Fruit fly (Drosophila melanogaster): ENCODE measurements around the gene CG7131.

The CG7131 gene

DNA sequence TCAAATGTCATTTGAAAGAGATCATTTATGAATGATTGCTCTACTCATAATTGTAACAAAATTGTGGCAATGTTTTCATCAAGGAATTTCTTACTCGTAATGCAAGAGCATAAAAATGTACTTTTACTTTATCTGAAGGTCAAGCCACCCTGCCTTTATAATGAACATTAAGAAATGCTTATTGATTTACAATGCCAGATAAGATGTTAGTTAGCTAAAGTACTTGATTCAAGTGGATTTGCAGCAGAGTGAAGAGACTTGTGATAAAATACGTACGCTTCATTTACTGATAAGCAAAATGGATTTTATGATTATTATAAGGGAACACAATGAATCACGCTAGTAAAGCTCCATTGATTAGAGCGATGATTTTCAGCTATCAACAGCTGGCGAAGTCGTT is 3.3 kb upstream of the CG7131 start (continued):
- no peak for TF ChIP-seq dmrt99B (tag; optimal IDR thresholded peaks at IDR 0.05)
- TF ChIP-seq seq (GFP tag; IDR thresholded peaks at IDR 0.05): no peak
- no peak for TF ChIP-seq crc (GFP tag; optimal IDR thresholded peaks at IDR 0.05)
- no peak for TF ChIP-seq Camta (GFP tag; optimal IDR thresholded peaks at IDR 0.05)
- TF ChIP-seq CG34376 (GFP tag; optimal IDR thresholded peaks at IDR 0.05): peak; percentile 69
- no peak for TF ChIP-seq Oli (tag; optimal IDR thresholded peaks at IDR 0.05)
- no peak for TF ChIP-seq Optix (GFP tag; IDR thresholded peaks at IDR 0.05)

DNA sequence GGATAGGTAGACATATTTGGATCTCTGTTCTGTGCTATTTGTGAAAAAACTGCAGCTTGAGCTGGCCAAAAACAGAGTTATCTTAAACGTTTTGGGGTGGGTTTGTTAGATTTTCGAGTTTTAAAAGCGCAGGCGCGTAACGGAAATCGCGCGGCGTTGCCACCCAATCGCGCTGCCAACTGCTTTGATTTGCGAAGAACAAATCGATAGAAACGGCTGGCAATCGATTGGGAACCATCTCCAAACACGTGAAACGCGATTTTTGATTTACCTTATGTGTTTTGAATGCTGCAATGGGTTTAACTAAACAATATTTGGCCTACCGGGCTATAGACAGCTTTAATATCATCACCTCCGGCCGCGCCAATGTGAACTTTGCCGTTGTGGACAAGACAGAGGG is 5.1 kb downstream of the CG7131 start, which contains the start of the genes CG14312 and CG8064:
Gene CG14312, minus strand, starts transcription at position 88 of the 400 bp plus-strand sequence.
Gene CG8064, plus strand, starts transcription at position 220 of the 400 bp plus-strand sequence.
- TF ChIP-seq crp (GFP tag; optimal IDR thresholded peaks at IDR 0.05) (peak in 1 of 2 experiments; percentile 32), HLH54F (GFP tag; optimal IDR thresholded peaks at IDR 0.05) (no peak), z (GFP tag; IDR thresholded peaks at IDR 0.05) (no peak), wor (GFP tag; IDR thresholded peaks at IDR 0.05) (no peak), CG9609 (GFP tag; optimal IDR thresholded peaks at IDR 0.05) (no peak), CG6765 (GFP tag; optimal IDR thresholded peaks at IDR 0.05) (no peak), CG34376 (GFP tag; optimal IDR thresholded peaks at IDR 0.05) (no peak), tio (GFP tag; optimal IDR thresholded peaks at IDR 0.05) (no peak), CG1647 (GFP tag; optimal IDR thresholded peaks at IDR 0.05) (no peak), CG16813 (GFP tag; IDR thresholded peaks at IDR 0.05; ENCODE audit: partially characterized antibody) (peak; percentile 68), CG18764 (GFP tag; optimal IDR thresholded peaks at IDR 0.05) (no peak), chn (GFP tag; optimal IDR thresholded peaks at IDR 0.05) (no peak), CG33557 (GFP tag; optimal IDR thresholded peaks at IDR 0.05) (no peak), Dbx (GFP tag; IDR thresholded peaks at IDR 0.05) (peak; percentile 8; the same call in 1 of the 3 replicates), Hr39 (optimal IDR thresholded peaks at IDR 0.05) (no peak), tap (tag; optimal IDR thresholded peaks at IDR 0.05) (no peak), sens (GFP tag) (no peak), CG12155 (GFP tag; optimal IDR thresholded peaks at IDR 0.05) (no peak), Rfx (GFP tag; IDR thresholded peaks at IDR 0.05) (no peak), ase (GFP tag; IDR thresholded peaks at IDR 0.05) (no peak), kay (GFP tag; optimal IDR thresholded peaks at IDR 0.05) (no peak), CG17328 (GFP tag; IDR thresholded peaks at IDR 0.05) (no peak), Scr (GFP tag; IDR thresholded peaks at IDR 0.05; ENCODE audit: partially characterized antibody) (peak; percentile 64), Sox102F (GFP tag; optimal IDR thresholded peaks at IDR 0.05) (no peak), Tbp (GFP tag; optimal IDR thresholded peaks at IDR 0.05) (no peak), chm (GFP tag; IDR thresholded peaks at IDR 0.05) (no peak), CG12744 (GFP tag; optimal IDR thresholded peaks at IDR 0.05) (no peak), mam (GFP tag; optimal IDR thresholded peaks at IDR 0.05) (no peak), sug (tag; optimal IDR thresholded peaks at IDR 0.05) (no peak), Bdp1 (GFP tag; optimal IDR thresholded peaks at IDR 0.05) (no peak), Nf-YA (GFP tag; IDR thresholded peaks at IDR 0.05) (no peak), bcd (GFP tag; optimal IDR thresholded peaks at IDR 0.05) (no peak), slbo (GFP tag; IDR thresholded peaks at IDR 0.05) (no peak), dm (GFP tag; optimal IDR thresholded peaks at IDR 0.05) (peak; percentile 95), btn (GFP tag; optimal IDR thresholded peaks at IDR 0.05) (no peak), HmgZ (tag; optimal IDR thresholded peaks at IDR 0.05) (peak; percentile 69), ac (GFP tag; optimal IDR thresholded peaks at IDR 0.05) (no peak), sna (GFP tag; IDR thresholded peaks at IDR 0.05; ENCODE audit: partially characterized antibody) (peak; percentile 52; the same call in 1 of the 2 replicates), TFAM (GFP tag; optimal IDR thresholded peaks at IDR 0.05) (no peak), NFAT (GFP tag; IDR thresholded peaks at IDR 0.05) (no peak), Lim3 (GFP tag; IDR thresholded peaks at IDR 0.05) (no peak), pho (GFP tag; optimal IDR thresholded peaks at IDR 0.05) (no peak), CG13624 (GFP tag; optimal IDR thresholded peaks at IDR 0.05) (no peak), org-1 (GFP tag; optimal IDR thresholded peaks at IDR 0.05) (no peak), nau (GFP tag; optimal IDR thresholded peaks at IDR 0.05) (no peak), CG4424 (GFP tag; optimal IDR thresholded peaks at IDR 0.05) (no peak)

Measured in whole organism, embryonic.